Fruit fly (Drosophila melanogaster): ENCODE data around the gene Qsox4.

The Qsox4 gene

dm6 chr3R:23678349-23679193 lies 24.0 kb upstream of the Qsox4 start, which contains the start of gene GILT2 (continued):
- TF ChIP-seq Sry-β (GFP tag; optimal IDR thresholded peaks at IDR 0.05) (peak; percentile 9), Blimp-1 (GFP tag; optimal IDR thresholded peaks at IDR 0.05) (peak; percentile 94), usp (GFP tag; optimal IDR thresholded peaks at IDR 0.05) (no peak), psq (GFP tag; optimal IDR thresholded peaks at IDR 0.05) (peak; percentile 71), BtbVII (GFP tag; optimal IDR thresholded peaks at IDR 0.05) (peak; percentile 90), fd96Cb (tag; optimal IDR thresholded peaks at IDR 0.05) (peak; percentile 93), ken (GFP tag; IDR thresholded peaks at IDR 0.05) (peak; percentile 89), tio (GFP tag; optimal IDR thresholded peaks at IDR 0.05) (peak; percentile 77), CG8359 (GFP tag; optimal IDR thresholded peaks at IDR 0.05; ENCODE audit: borderline replicate concordance) (peak; percentile 81), insv (GFP tag; optimal IDR thresholded peaks at IDR 0.05) (peak in 1 of 2 experiments; percentile 76), nmo (GFP tag; optimal IDR thresholded peaks at IDR 0.05) (peak; percentile 95), CG1602 (GFP tag; optimal IDR thresholded peaks at IDR 0.05) (peak; percentile 85), CG33557 (GFP tag; optimal IDR thresholded peaks at IDR 0.05) (peak; percentile 88), prd (optimal IDR thresholded peaks at IDR 0.05) (no peak), prd (GFP tag; IDR thresholded peaks at IDR 0.05) (peak; percentile 95), hb (GFP tag; IDR thresholded peaks at IDR 0.05; ENCODE audit: partially characterized antibody) (no peak), corto (GFP tag; optimal IDR thresholded peaks at IDR 0.05) (peak; percentile 55), CrebB (tag; optimal IDR thresholded peaks at IDR 0.05) (peak; percentile 80), Elba2 (GFP tag; optimal IDR thresholded peaks at IDR 0.05) (peak; percentile 24), aop (GFP tag; IDR thresholded peaks at IDR 0.05) (peak; percentile 55; the same call in 1 of the 2 replicates), crol (GFP tag; IDR thresholded peaks at IDR 0.05) (peak; percentile 42), Fer1 (GFP tag; optimal IDR thresholded peaks at IDR 0.05) (peak; percentile 95), sna (GFP tag; IDR thresholded peaks at IDR 0.05; ENCODE audit: partially characterized antibody) (no peak), CG14050 (GFP tag; IDR thresholded peaks at IDR 0.05) (peak; percentile 83), CG33213 (GFP tag; optimal IDR thresholded peaks at IDR 0.05) (peak; percentile 51), Atf6 (GFP tag; IDR thresholded peaks at IDR 0.05) (peak; percentile 96), CG4360 (GFP tag; IDR thresholded peaks at IDR 0.05) (peak; percentile 60), pb (GFP tag; optimal IDR thresholded peaks at IDR 0.05) (no peak), CG13624 (GFP tag; optimal IDR thresholded peaks at IDR 0.05) (peak; percentile 64), zfh2 (GFP tag; optimal IDR thresholded peaks at IDR 0.05) (peak; percentile 6), gcm (GFP tag; optimal IDR thresholded peaks at IDR 0.05) (peak; percentile 96), Bgb (GFP tag; IDR thresholded peaks at IDR 0.05; ENCODE audit: partially characterized antibody) (no peak), croc (GFP tag; conservative IDR thresholded peaks at IDR 0.05) (peak; percentile 89), CG2875 (GFP tag; optimal IDR thresholded peaks at IDR 0.05) (peak; percentile 82), vvl (GFP tag; IDR thresholded peaks at IDR 0.05) (peak; percentile 97), NK7.1 (GFP tag; optimal IDR thresholded peaks at IDR 0.05) (peak; percentile 18), CG3726 (GFP tag; IDR thresholded peaks at IDR 0.05) (peak; percentile 76; the same call in 2 of the 3 replicates), CG7928 (GFP tag; optimal IDR thresholded peaks at IDR 0.05) (peak; percentile 47), CG13287 (GFP tag; IDR thresholded peaks at IDR 0.05; ENCODE audit: partially characterized antibody) (no peak), CG32532 (GFP tag; IDR thresholded peaks at IDR 0.05) (peak; percentile 89), Usf (GFP tag; optimal IDR thresholded peaks at IDR 0.05) (peak; percentile 69), Abd-B (GFP tag; optimal IDR thresholded peaks at IDR 0.05) (peak; percentile 87), CG9817 (tag; optimal IDR thresholded peaks at IDR 0.05) (peak; percentile 80), rib (GFP tag; IDR thresholded peaks at IDR 0.05) (peak; percentile 81), CG9215 (GFP tag; IDR thresholded peaks at IDR 0.05) (peak; percentile 83), Nf-YC (tag; optimal IDR thresholded peaks at IDR 0.05) (peak; percentile 78), CG12236 (GFP tag; optimal IDR thresholded peaks at IDR 0.05) (no peak), danr (GFP tag; IDR thresholded peaks at IDR 0.05) (peak; percentile 84), CG9727 (GFP tag; optimal IDR thresholded peaks at IDR 0.05) (peak; percentile 94)

All from whole organism, embryonic.